Worm (Caenorhabditis elegans) whole organism, L3 larva: ENCODE data around the gene zig-12.
A peak's percentile ranks its signal among the peaks of the same experiment; 100 is the strongest.

ENCODE experiments used
- R02D3.7 ChIP-seq: fragments of 150-350 bp; optimal IDR thresholded peaks from 2 replicates; lab custom pipeline; 2014; ENCODE audit warnings: missing biosample characterization, missing genetic modification characterization
- ZK546.5 ChIP-seq: sonication (generic microtip); optimal IDR thresholded peaks from 2 replicates; lab custom pipeline; 2017; ENCODE audit warnings: missing biosample characterization, missing genetic modification characterization
- aly-2 ChIP-seq: fragments of 150-350 bp; optimal IDR thresholded peaks from 2 replicates; lab custom pipeline; 2014; ENCODE audit warnings: missing biosample characterization, missing genetic modification characterization
- ceh-28 ChIP-seq: fragments of 150-350 bp; optimal IDR thresholded peaks from 2 replicates; lab custom pipeline; 2014; ENCODE audit warnings: missing biosample characterization, missing genetic modification reagents, missing genetic modification characterization
- ceh-82 ChIP-seq: fragments of 150-350 bp; optimal IDR thresholded peaks from 2 replicates; lab custom pipeline; 2014; ENCODE audit warnings: missing biosample characterization, missing genetic modification characterization
- elt-1 ChIP-seq: fragments of 150-350 bp; optimal IDR thresholded peaks from 2 replicates; lab custom pipeline; 2014; ENCODE audit warnings: missing biosample characterization, missing genetic modification characterization
- elt-2 ChIP-seq: sonication (generic microtip); optimal IDR thresholded peaks from 2 replicates; lab custom pipeline; 2016; ENCODE audit warnings: missing genetic modification reagents, mild to moderate bottlenecking, missing genetic modification characterization, missing compliant biosample characterization
- eor-1 ChIP-seq, 2 experiments: fragments of 150-350 bp; optimal IDR thresholded peaks; 2 replicates each; lab custom pipeline; 2014 to 2018; ENCODE audit warnings: missing biosample characterization in 2 of 2, missing genetic modification characterization in 2 of 2
- fkh-10 ChIP-seq: sonication (generic microtip); optimal IDR thresholded peaks from 2 replicates; lab custom pipeline; 2017; ENCODE audit warnings: missing biosample characterization, missing genetic modification reagents, missing genetic modification characterization
- jun-1 ChIP-seq: fragments of 150-350 bp; optimal IDR thresholded peaks from 2 replicates; lab custom pipeline; 2014; ENCODE audit warnings: missing biosample characterization, missing genetic modification reagents, missing genetic modification characterization
- lin-39 ChIP-seq: fragments of 150-350 bp; optimal IDR thresholded peaks from 2 replicates; lab custom pipeline; 2018; ENCODE audit warnings: missing biosample characterization, missing genetic modification reagents, missing genetic modification characterization
- lsy-12 ChIP-seq: sonication (generic microtip); optimal IDR thresholded peaks from 2 replicates; lab custom pipeline; 2016; ENCODE audit warnings: mild to moderate bottlenecking, missing genetic modification characterization, missing compliant biosample characterization
- mdl-1 ChIP-seq: fragments of 150-350 bp; optimal IDR thresholded peaks from 2 replicates; lab custom pipeline; 2014; ENCODE audit warnings: missing biosample characterization, missing genetic modification characterization
- mml-1 ChIP-seq: fragments of 150-350 bp; sonication (generic microtip); optimal IDR thresholded peaks from 3 replicates; lab custom pipeline; 2014; ENCODE audit warnings: missing biosample characterization, missing genetic modification characterization
- nfya-1 ChIP-seq: sonication (generic microtip); optimal IDR thresholded peaks from 2 replicates; lab custom pipeline; 2017; ENCODE audit warnings: missing genetic modification characterization, mild to moderate bottlenecking, missing compliant biosample characterization, antibody characterized with exemption, moderate library complexity; ENCODE audit not compliant: insufficient read depth
- nhr-12 ChIP-seq: fragments of 150-350 bp; optimal IDR thresholded peaks from 2 replicates; lab custom pipeline; 2014; ENCODE audit warnings: missing biosample characterization, missing genetic modification characterization
- nhr-23 ChIP-seq: fragments of 150-350 bp; optimal IDR thresholded peaks from 2 replicates; lab custom pipeline; 2014; ENCODE audit warnings: missing biosample characterization, missing genetic modification reagents, missing genetic modification characterization
- nhr-237 ChIP-seq: fragments of 150-350 bp; optimal IDR thresholded peaks from 2 replicates; lab custom pipeline; 2014; ENCODE audit warnings: missing biosample characterization, missing genetic modification characterization
- nhr-28 ChIP-seq: fragments of 150-350 bp; optimal IDR thresholded peaks from 2 replicates; lab custom pipeline; 2014; ENCODE audit warnings: missing biosample characterization, missing genetic modification characterization
- nhr-77 ChIP-seq: fragments of 150-350 bp; optimal IDR thresholded peaks from 2 replicates; lab custom pipeline; 2014; ENCODE audit warnings: missing biosample characterization, missing genetic modification characterization
- pha-4 ChIP-seq: fragments of 150-350 bp; optimal IDR thresholded peaks from 2 replicates; lab custom pipeline; 2014; ENCODE audit warnings: missing biosample characterization, missing genetic modification reagents, missing genetic modification characterization
- pqm-1 ChIP-seq: fragments of 150-350 bp; optimal IDR thresholded peaks from 2 replicates; lab custom pipeline; 2017; ENCODE audit warnings: missing biosample characterization, missing genetic modification characterization, inconsistent platforms
- snpc-4 ChIP-seq: fragments of 150-350 bp; optimal IDR thresholded peaks from 2 replicates; lab custom pipeline; 2014; ENCODE audit warnings: missing biosample characterization, missing genetic modification characterization
- tbx-2 ChIP-seq: sonication (generic microtip); optimal IDR thresholded peaks from 2 replicates; lab custom pipeline; 2016; ENCODE audit warnings: mild to moderate bottlenecking, missing genetic modification characterization, missing compliant biosample characterization
- ztf-11 ChIP-seq: fragments of 150-350 bp; optimal IDR thresholded peaks from 2 replicates; lab custom pipeline; 2014; ENCODE audit warnings: missing biosample characterization, missing genetic modification characterization
- ztf-4 ChIP-seq: fragments of 150-350 bp; optimal IDR thresholded peaks from 2 replicates; lab custom pipeline; 2014; ENCODE audit warnings: missing biosample characterization, missing genetic modification characterization

zig-12 gene

ce11 chrX:8763607-8764006 is at the start of gene zig-12:
Gene zig-12, plus strand, starts transcription at chrX:8763907.
- TF ChIP-seq aly-2 = no peak

DNA sequence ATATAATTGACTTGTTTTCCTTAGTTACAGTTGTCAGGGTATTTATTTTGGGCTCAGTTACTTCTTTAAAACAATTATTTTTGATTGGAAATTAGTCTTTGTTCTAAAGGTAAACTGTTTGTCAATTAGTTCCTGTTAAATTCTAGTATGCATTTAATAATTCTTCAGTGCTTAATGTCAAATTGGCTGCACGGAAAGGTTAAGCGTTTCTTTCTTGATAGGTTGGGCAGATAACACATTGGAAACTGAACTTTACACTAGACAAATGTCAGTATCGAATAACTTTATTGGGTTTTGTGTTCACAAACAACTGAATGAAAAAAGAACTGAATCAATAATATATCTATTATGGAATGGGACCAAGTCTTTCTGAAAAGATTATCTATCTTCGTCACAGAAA is 48.9 kb upstream of the zig-12 start:
- TF ChIP-seq mdl-1 (tag; lab: Kevin White, UChicago) (no peak), elt-2 (tag; lab: Kevin White, UChicago) (peak; percentile 56)

- TF ChIP-seq tbx-2 (tag; lab: Kevin White, UChicago) = no peak
- TF ChIP-seq nhr-77 (tag; lab: Kevin White, UChicago) = no peak
- TF ChIP-seq pha-4 (tag; lab: Kevin White, UChicago) = peak; percentile 16
- no peak for TF ChIP-seq ztf-11 (tag; lab: Kevin White, UChicago)
- no peak for TF ChIP-seq nfya-1 (tag; lab: Kevin White, UChicago)
- TF ChIP-seq elt-2 (tag; lab: Kevin White, UChicago) = peak; percentile 33
Measured at ce11 chrX:8716822-8717221, 46.9 kb upstream of the zig-12 start, which contains the start of gene F53A9.7. Gene F53A9.7, minus strand, starts transcription at chrX:8716922.

DNA sequence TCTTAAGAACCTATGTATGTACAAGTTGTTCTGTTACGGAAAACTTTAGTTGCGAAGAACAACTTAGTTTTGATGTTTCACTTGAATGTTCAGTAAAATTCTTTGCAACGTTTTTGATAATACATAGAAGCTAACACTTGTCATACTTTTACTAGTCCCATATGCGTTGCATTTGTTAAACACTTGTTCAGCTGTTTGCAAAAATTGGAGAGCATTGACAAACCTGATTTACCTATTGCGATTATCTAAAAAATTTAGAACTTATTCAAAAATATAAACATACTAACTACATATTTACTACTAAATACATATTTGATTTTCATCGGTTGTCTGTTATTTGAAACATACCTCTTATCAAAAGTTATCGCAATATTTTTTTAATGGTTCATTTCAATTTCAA is 45.6 kb upstream of the zig-12 start:
- TF ChIP-seq pha-4 (tag; lab: Kevin White, UChicago) (peak; percentile 40), nhr-28 (tag; lab: Kevin White, UChicago) (no peak)

ce11 chrX:8718856-8719255 is 44.9 kb upstream of the zig-12 start, which contains the start of gene F53A9.8:
Gene F53A9.8, minus strand, starts transcription at chrX:8718904.
- TF ChIP-seq nhr-23 (tag; lab: Kevin White, UChicago) (no peak), ceh-28 (tag; lab: Kevin White, UChicago) (no peak), aly-2 (no peak), nhr-77 (tag; lab: Kevin White, UChicago) (no peak), pha-4 (tag; lab: Kevin White, UChicago) (peak; percentile 71), eor-1 (tag; optimal IDR thresholded peaks at IDR 0.05; lab: Kevin White, UChicago) (no peak), pqm-1 (tag; lab: Kevin White, UChicago) (peak; percentile 61), R02D3.7 (tag; lab: Kevin White, UChicago) (no peak), fkh-10 (no peak), nhr-12 (tag; lab: Kevin White, UChicago) (no peak), ztf-4 (tag; lab: Kevin White, UChicago) (no peak), nfya-1 (tag; lab: Kevin White, UChicago) (no peak), elt-2 (tag; lab: Kevin White, UChicago) (peak; percentile 75)
- TF ChIP-seq, all 47 proteins: peak for 3

ce11 chrX:8719888-8720287 is 43.8 kb upstream of the zig-12 start:
- no peak for TF ChIP-seq nhr-12 (tag; lab: Kevin White, UChicago)
- no peak for TF ChIP-seq snpc-4 (tag; lab: Kevin White, UChicago)
- no peak for TF ChIP-seq ZK546.5 (tag; lab: Kevin White, UChicago)
- TF ChIP-seq ceh-82 = no peak
- TF ChIP-seq mdl-1 (tag; lab: Kevin White, UChicago) = no peak
- TF ChIP-seq elt-1 (tag; lab: Kevin White, UChicago) = no peak
- TF ChIP-seq fkh-10 = no peak
- TF ChIP-seq ztf-11 (tag; lab: Kevin White, UChicago) = no peak
- no peak for TF ChIP-seq lin-39
- no peak for TF ChIP-seq nhr-23 (tag; lab: Kevin White, UChicago)
- TF ChIP-seq ceh-28 (tag; lab: Kevin White, UChicago) = no peak
- no peak for TF ChIP-seq nhr-237 (tag; lab: Kevin White, UChicago)
- no peak for TF ChIP-seq mml-1 (tag; lab: Kevin White, UChicago)
- peak; percentile 13 for TF ChIP-seq pqm-1 (tag; lab: Kevin White, UChicago)
- no peak for TF ChIP-seq tbx-2 (tag; lab: Kevin White, UChicago)
- TF ChIP-seq elt-2 (tag; lab: Kevin White, UChicago) = peak; percentile 78
- no peak for TF ChIP-seq lsy-12 (tag; lab: Kevin White, UChicago)
- TF ChIP-seq pha-4 (tag; lab: Kevin White, UChicago) = peak; percentile 67
- TF ChIP-seq jun-1 = no peak
- TF ChIP-seq, all 47 proteins: peak for 3

DNA sequence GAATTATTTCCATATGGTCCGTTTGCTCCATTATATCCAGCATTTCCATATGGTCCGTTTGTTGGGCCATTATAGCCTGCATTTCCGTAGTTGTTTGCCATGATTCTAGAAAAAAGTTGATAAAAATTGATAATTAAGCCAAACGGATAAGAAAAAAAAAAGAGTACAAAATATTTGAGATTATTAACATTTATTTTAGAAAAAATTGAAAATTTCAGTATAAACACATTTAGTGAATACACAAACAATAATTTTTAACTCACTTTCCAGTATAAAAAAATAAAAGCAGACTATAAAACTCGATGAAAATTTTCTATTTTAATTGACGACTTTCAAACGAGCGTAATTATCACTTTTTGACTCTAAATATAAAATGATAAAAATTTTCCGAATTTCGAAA is 43.0 kb upstream of the zig-12 start, which contains the start of gene F53A9.9:
TSS of gene F53A9.9 (minus strand) at position 101 of the 400 bp plus-strand sequence.
- TF ChIP-seq ceh-82 = no peak
